Fruit fly (Drosophila melanogaster): Measurements from ENCODE around the gene SdhD.

Gene SdhD

dm6 chr3R:23782456-23783402, 22.3 kb upstream of the SdhD start (continued):
- peak; percentile 95 for TF ChIP-seq az2 (GFP tag; optimal IDR thresholded peaks at IDR 0.05)
- peak; percentile 74; the same call in 2 of the 3 replicates for TF ChIP-seq dysf (GFP tag; IDR thresholded peaks at IDR 0.05)
- TF ChIP-seq CG6175 (GFP tag; IDR thresholded peaks at IDR 0.05): peak; percentile 28; the same call in 1 of the 3 replicates
- peak; percentile 65 for TF ChIP-seq CG6654 (GFP tag; optimal IDR thresholded peaks at IDR 0.05)
- TF ChIP-seq CG32767 (GFP tag; IDR thresholded peaks at IDR 0.05): peak; percentile 66; the same call in 1 of the 2 replicates
- TF ChIP-seq HmgD (GFP tag; optimal IDR thresholded peaks at IDR 0.05): peak; percentile 6
- TF ChIP-seq HLH3B (GFP tag; IDR thresholded peaks at IDR 0.05): peak; percentile 79
- TF ChIP-seq Ssrp (tag; optimal IDR thresholded peaks at IDR 0.05): peak; percentile 94
- TF ChIP-seq CG7556 (GFP tag; optimal IDR thresholded peaks at IDR 0.05): peak; percentile 87
- peak; percentile 32 for TF ChIP-seq CG9817 (tag; optimal IDR thresholded peaks at IDR 0.05)
- peak; percentile 56 for TF ChIP-seq dimm (GFP tag; IDR thresholded peaks at IDR 0.05)
- no peak for TF ChIP-seq hkb (optimal IDR thresholded peaks at IDR 0.05)
- peak; percentile 80 for TF ChIP-seq hkb (GFP tag; IDR thresholded peaks at IDR 0.05)
- TF ChIP-seq CG17359 (tag; optimal IDR thresholded peaks at IDR 0.05): peak; percentile 91
- peak; percentile 55 for TF ChIP-seq fd64A (GFP tag; optimal IDR thresholded peaks at IDR 0.05)
- peak; percentile 89 for TF ChIP-seq sisA (GFP tag; IDR thresholded peaks at IDR 0.05)
- peak; percentile 29 for TF ChIP-seq MESR4 (GFP tag; optimal IDR thresholded peaks at IDR 0.05)
- TF ChIP-seq CG12942 (GFP tag; optimal IDR thresholded peaks at IDR 0.05): peak; percentile 81
- no peak for TF ChIP-seq CG7963 (GFP tag; IDR thresholded peaks at IDR 0.05; ENCODE audit: partially characterized antibody)
- TF ChIP-seq exex (tag; optimal IDR thresholded peaks at IDR 0.05): peak; percentile 96
- TF ChIP-seq klu (GFP tag; IDR thresholded peaks at IDR 0.05): peak; percentile 55
- peak; percentile 72; the same call in 2 of the 3 replicates for TF ChIP-seq H15 (GFP tag; IDR thresholded peaks at IDR 0.05)
- peak; percentile 43 for TF ChIP-seq repo (GFP tag; optimal IDR thresholded peaks at IDR 0.05)
- peak; percentile 84 for TF ChIP-seq CG3407 (GFP tag; optimal IDR thresholded peaks at IDR 0.05)
- peak; percentile 80 for TF ChIP-seq lmd (GFP tag; IDR thresholded peaks at IDR 0.05)
- TF ChIP-seq CG12104 (GFP tag; optimal IDR thresholded peaks at IDR 0.05): peak; percentile 70
- TF ChIP-seq Opbp (GFP tag; IDR thresholded peaks at IDR 0.05; ENCODE audit: partially characterized antibody): no peak
- peak; percentile 97 for TF ChIP-seq oc (tag; optimal IDR thresholded peaks at IDR 0.05)
- peak; percentile 86 for TF ChIP-seq Optix (GFP tag; IDR thresholded peaks at IDR 0.05)
- peak; percentile 65 for TF ChIP-seq Adf1 (GFP tag; IDR thresholded peaks at IDR 0.05)
- peak; percentile 32 for TF ChIP-seq Bteb2 (GFP tag; optimal IDR thresholded peaks at IDR 0.05)
- peak; percentile 78 for TF ChIP-seq danr (GFP tag; IDR thresholded peaks at IDR 0.05)
- peak; percentile 89 for TF ChIP-seq Abd-B (GFP tag; optimal IDR thresholded peaks at IDR 0.05)
- peak; percentile 95 for TF ChIP-seq CG17829 (tag; optimal IDR thresholded peaks at IDR 0.05)
- peak; percentile 47 for TF ChIP-seq Hmx (GFP tag; optimal IDR thresholded peaks at IDR 0.05)
- TF ChIP-seq Fer2 (tag; optimal IDR thresholded peaks at IDR 0.05): no peak
- peak; percentile 85 for TF ChIP-seq tio (GFP tag; optimal IDR thresholded peaks at IDR 0.05)
- peak; percentile 57 for TF ChIP-seq stwl (tag; optimal IDR thresholded peaks at IDR 0.05)
- TF ChIP-seq mld (GFP tag; IDR thresholded peaks at IDR 0.05; ENCODE audit: partially characterized antibody): no peak
- TF ChIP-seq CG12769 (tag; optimal IDR thresholded peaks at IDR 0.05): peak; percentile 82
- peak; percentile 95 for TF ChIP-seq phol (tag; optimal IDR thresholded peaks at IDR 0.05)
- TF ChIP-seq bsh (GFP tag; optimal IDR thresholded peaks at IDR 0.05): peak; percentile 88 to 97
- no peak for TF ChIP-seq hth (optimal IDR thresholded peaks at IDR 0.05)
- TF ChIP-seq cg (GFP tag; optimal IDR thresholded peaks at IDR 0.05): peak; percentile 36
- TF ChIP-seq kah (GFP tag; optimal IDR thresholded peaks at IDR 0.05): peak; percentile 55
- TF ChIP-seq grn (GFP tag; optimal IDR thresholded peaks at IDR 0.05): peak; percentile 95
- peak; percentile 49; the same call in 2 of the 3 replicates for TF ChIP-seq B-H1 (GFP tag; IDR thresholded peaks at IDR 0.05)
- peak; percentile 95 for TF ChIP-seq GATAe (GFP tag; conservative IDR thresholded peaks at IDR 0.05)
- no peak for TF ChIP-seq Lim3 (GFP tag; IDR thresholded peaks at IDR 0.05)

All from whole organism, embryonic.